Fruit fly (Drosophila melanogaster) whole organism, adult: ENCODE results near the gene CG13137.

Experiments
- CG14711 ChIP-seq: fragments of 200-800 bp; sonication (Bioruptor generic); optimal IDR thresholded peaks from 2 replicates; lab custom pipeline; 2018; ENCODE audit warnings: missing biosample characterization, mild to moderate bottlenecking, missing genetic modification characterization, moderate library complexity
- CG1620 ChIP-seq: fragments of 200-800 bp; sonication (Bioruptor generic); optimal IDR thresholded peaks from 2 replicates; lab custom pipeline; 2016; ENCODE audit warnings: missing biosample characterization, missing genetic modification characterization
- CG5204 ChIP-seq: fragments of 200-800 bp; sonication (Bioruptor generic); optimal IDR thresholded peaks from 2 replicates; lab custom pipeline; 2016; ENCODE audit warnings: missing biosample characterization, missing genetic modification characterization
- ovo ChIP-seq: fragments of 200-800 bp; sonication (Bioruptor generic); optimal IDR thresholded peaks from 2 replicates; lab custom pipeline; 2016; ENCODE audit warnings: missing biosample characterization, missing genetic modification characterization

DNA sequence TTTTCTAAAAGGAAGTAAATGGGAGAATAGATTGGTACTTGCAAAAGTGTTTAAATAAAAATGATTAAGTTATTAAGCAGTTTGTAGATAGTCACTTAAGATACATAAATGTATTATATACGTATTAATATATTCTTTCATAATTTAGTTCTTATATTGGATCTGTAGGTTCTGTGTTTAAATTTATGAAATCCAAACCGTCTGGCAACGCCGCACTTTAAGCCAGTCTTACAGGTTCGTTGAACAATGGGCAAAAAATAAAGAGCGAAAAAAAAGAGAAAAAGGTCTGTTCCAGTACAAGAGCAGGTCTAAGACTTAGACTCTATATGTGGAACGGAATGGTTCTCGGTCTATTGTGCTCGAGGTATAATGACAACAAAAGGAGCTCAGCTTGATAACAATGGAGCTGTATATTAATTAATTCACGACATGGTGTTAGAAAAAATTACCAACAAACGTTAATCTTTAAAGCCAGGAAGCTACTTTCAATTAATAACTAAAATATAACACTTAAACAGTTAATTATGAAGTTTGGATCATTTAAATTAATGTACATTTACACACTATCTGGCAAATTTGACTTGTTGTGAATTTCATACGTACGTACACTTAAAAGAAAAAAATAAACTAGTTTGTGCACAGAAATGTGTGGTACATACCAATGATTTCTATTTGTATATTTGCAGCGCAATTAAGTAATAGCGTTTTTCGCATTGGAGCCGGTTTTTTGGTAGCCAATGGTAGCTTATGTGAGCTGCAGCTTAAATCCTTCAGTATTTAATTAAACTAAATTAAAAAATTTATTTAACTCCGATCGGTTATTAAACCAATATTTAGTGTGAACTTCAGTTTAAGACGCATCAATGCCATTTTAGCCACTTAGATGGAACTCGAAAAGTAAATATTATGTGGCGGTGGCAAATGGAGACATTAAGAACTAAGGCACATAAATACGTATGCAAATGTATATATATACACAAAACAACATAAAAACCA, 36.6 kb downstream of the CG13137 start, which contains the start of gene CG5731:
- TF ChIP-seq CG14711 (tag; lab: Kevin White, UChicago) = no peak
- TF ChIP-seq CG5204 (GFP tag; lab: Kevin White, UChicago) = no peak
- no peak for TF ChIP-seq CG1620 (GFP tag; lab: Kevin White, UChicago)
- no peak for TF ChIP-seq ovo (GFP tag; lab: Kevin White, UChicago)
